Worm (Caenorhabditis elegans) whole organism, L1 larva: Measurements from ENCODE around the gene T04H1.12.

ENCODE experiments used
- Y116A8C.19 ChIP-seq: sonication (generic microtip); optimal IDR thresholded peaks from 2 replicates; lab custom pipeline; 2016; ENCODE audit warnings: missing compliant biosample characterization, missing genetic modification characterization, borderline replicate concordance
- blmp-1 ChIP-seq: fragments of 150-350 bp; optimal IDR thresholded peaks from 2 replicates; lab custom pipeline; 2014; ENCODE audit warnings: missing biosample characterization, missing genetic modification characterization
- ceh-63 ChIP-seq: fragments of 200-800 bp; sonication (Bioruptor generic); optimal IDR thresholded peaks from 2 replicates; lab custom pipeline; 2018; ENCODE audit warnings: mild to moderate bottlenecking, missing genetic modification characterization, missing compliant biosample characterization
- dpl-1 ChIP-seq, 3 experiments: fragments of 150-350 bp in 2 of 3; sonication (generic microtip) in 1 of 3; optimal IDR thresholded peaks; 2 replicates each; lab custom pipeline; 2014 to 2017; ENCODE audit warnings: missing biosample characterization in 3 of 3, missing genetic modification characterization in 3 of 3, missing genetic modification reagents in 3 of 3
- efl-1 ChIP-seq, 4 experiments: fragments of 150-350 bp; optimal IDR thresholded peaks in 3 of 4; peaks in 1 of 4; 1 replicate in 1 of 4; 2 replicates in 3 of 4; lab custom pipeline; 2014; ENCODE audit warnings: missing biosample characterization in 2 of 4, missing genetic modification characterization in 2 of 4, missing genetic modification reagents in 2 of 4
- egl-27 ChIP-seq, 2 experiments: fragments of 150-350 bp in 1 of 2; sonication (generic microtip); optimal IDR thresholded peaks; 3 replicates each; lab custom pipeline; 2017 to 2018; ENCODE audit warnings: missing biosample characterization in 2 of 2, missing genetic modification characterization in 2 of 2, missing genetic modification reagents in 2 of 2
- elt-3 ChIP-seq, 6 experiments: fragments of 150-350 bp in 1 of 6; sonication (generic microtip); optimal IDR thresholded peaks; 2 replicates each; lab custom pipeline; 2017 to 2018; ENCODE audit warnings: missing biosample characterization in 6 of 6, missing genetic modification characterization in 6 of 6, inconsistent platforms in 1 of 6
- fkh-10 ChIP-seq: sonication (generic microtip); optimal IDR thresholded peaks from 2 replicates; lab custom pipeline; 2017; ENCODE audit warnings: missing biosample characterization, missing genetic modification reagents, missing genetic modification characterization
- fkh-4 ChIP-seq: sonication (generic microtip); optimal IDR thresholded peaks from 2 replicates; lab custom pipeline; 2016; ENCODE audit warnings: missing compliant biosample characterization, missing genetic modification characterization, borderline replicate concordance
- fos-1 ChIP-seq: fragments of 150-350 bp; optimal IDR thresholded peaks from 2 replicates; lab custom pipeline; 2014; ENCODE audit warnings: missing biosample characterization, missing genetic modification characterization
- irx-1 ChIP-seq: sonication (generic microtip); optimal IDR thresholded peaks from 2 replicates; lab custom pipeline; 2016; ENCODE audit warnings: missing genetic modification characterization, missing compliant biosample characterization
- jun-1 ChIP-seq: fragments of 150-350 bp; optimal IDR thresholded peaks from 2 replicates; lab custom pipeline; 2014; ENCODE audit warnings: missing biosample characterization, missing genetic modification reagents, missing genetic modification characterization
- lin-14 ChIP-seq: fragments of 200-800 bp; sonication (Bioruptor generic); optimal IDR thresholded peaks from 2 replicates; lab custom pipeline; 2018; ENCODE audit warnings: mild to moderate bottlenecking, missing genetic modification characterization, moderate library complexity, missing compliant biosample characterization
- lin-15B ChIP-seq: fragments of 150-350 bp; sonication (generic microtip); optimal IDR thresholded peaks from 3 replicates; lab custom pipeline; 2014; ENCODE audit warnings: missing biosample characterization, missing genetic modification characterization
- lin-35 ChIP-seq, 2 experiments: fragments of 150-350 bp; optimal IDR thresholded peaks; 2 replicates each; lab custom pipeline; 2014; ENCODE audit warnings: missing biosample characterization in 2 of 2, missing genetic modification characterization in 2 of 2, missing genetic modification reagents in 2 of 2
- lsy-2 ChIP-seq, 2 experiments: fragments of 150-350 bp; optimal IDR thresholded peaks; 2 replicates each; lab custom pipeline; 2014; ENCODE audit warnings: missing biosample characterization in 2 of 2, missing genetic modification characterization in 2 of 2
- mab-9 ChIP-seq: fragments of 200-800 bp; sonication (Bioruptor generic); IDR thresholded peaks from 2 replicates; pipeline ENCODE4 v1.3.6; 2022; ENCODE audit warnings: missing genetic modification reagents, missing genetic modification characterization, missing compliant biosample characterization
- mep-1 ChIP-seq: fragments of 150-350 bp; optimal IDR thresholded peaks from 2 replicates; lab custom pipeline; 2014; ENCODE audit warnings: missing biosample characterization, missing genetic modification characterization
- nhr-11 ChIP-seq: fragments of 150-350 bp; optimal IDR thresholded peaks from 2 replicates; lab custom pipeline; 2014; ENCODE audit warnings: missing biosample characterization, missing genetic modification characterization
- nhr-237 ChIP-seq: fragments of 150-350 bp; optimal IDR thresholded peaks from 2 replicates; lab custom pipeline; 2014; ENCODE audit warnings: missing biosample characterization, missing genetic modification characterization
- nhr-47 ChIP-seq: sonication (generic microtip); optimal IDR thresholded peaks from 2 replicates; lab custom pipeline; 2016; ENCODE audit warnings: mild to moderate bottlenecking, missing genetic modification characterization, moderate library complexity, missing compliant biosample characterization
- nhr-71 ChIP-seq: sonication (generic microtip); optimal IDR thresholded peaks from 2 replicates; lab custom pipeline; 2016; ENCODE audit warnings: mild to moderate bottlenecking, missing genetic modification characterization, moderate library complexity, missing compliant biosample characterization
- nhr-84 ChIP-seq: sonication (generic microtip); optimal IDR thresholded peaks from 2 replicates; lab custom pipeline; 2017; ENCODE audit warnings: missing biosample characterization, missing genetic modification characterization
- nhr-85 ChIP-seq: sonication (generic microtip); peaks from one replicate; lab custom pipeline; 2016; ENCODE audit warnings: missing genetic modification characterization, inconsistent platforms, missing compliant biosample characterization
- rnt-1 ChIP-seq: sonication (generic microtip); optimal IDR thresholded peaks from 2 replicates; lab custom pipeline; 2016; ENCODE audit warnings: mild to moderate bottlenecking, missing genetic modification characterization, moderate library complexity, missing compliant biosample characterization
- skn-1 ChIP-seq: fragments of 150-350 bp; optimal IDR thresholded peaks from 2 replicates; lab custom pipeline; 2014; ENCODE audit warnings: missing biosample characterization, missing genetic modification characterization
- snu-23 ChIP-seq: sonication (generic microtip); optimal IDR thresholded peaks from 2 replicates; lab custom pipeline; 2016; ENCODE audit warnings: missing genetic modification characterization, missing compliant biosample characterization
- sptf-1 ChIP-seq: fragments of 150-350 bp; optimal IDR thresholded peaks from 2 replicates; lab custom pipeline; 2014; ENCODE audit warnings: missing biosample characterization, missing genetic modification characterization
- vab-15 ChIP-seq: sonication (generic microtip); optimal IDR thresholded peaks from 2 replicates; lab custom pipeline; 2017; ENCODE audit warnings: missing genotype, mild to moderate bottlenecking, missing genetic modification characterization, missing compliant biosample characterization
- zip-4 ChIP-seq: fragments of 200-800 bp; sonication (Bioruptor generic); optimal IDR thresholded peaks from 2 replicates; lab custom pipeline; 2018; ENCODE audit warnings: mild to moderate bottlenecking, missing genetic modification characterization, moderate library complexity, missing compliant biosample characterization
- ztf-4 ChIP-seq: fragments of 150-350 bp; optimal IDR thresholded peaks from 2 replicates; lab custom pipeline; 2014; ENCODE audit warnings: missing biosample characterization, missing genetic modification characterization

T04H1.12 gene

DNA sequence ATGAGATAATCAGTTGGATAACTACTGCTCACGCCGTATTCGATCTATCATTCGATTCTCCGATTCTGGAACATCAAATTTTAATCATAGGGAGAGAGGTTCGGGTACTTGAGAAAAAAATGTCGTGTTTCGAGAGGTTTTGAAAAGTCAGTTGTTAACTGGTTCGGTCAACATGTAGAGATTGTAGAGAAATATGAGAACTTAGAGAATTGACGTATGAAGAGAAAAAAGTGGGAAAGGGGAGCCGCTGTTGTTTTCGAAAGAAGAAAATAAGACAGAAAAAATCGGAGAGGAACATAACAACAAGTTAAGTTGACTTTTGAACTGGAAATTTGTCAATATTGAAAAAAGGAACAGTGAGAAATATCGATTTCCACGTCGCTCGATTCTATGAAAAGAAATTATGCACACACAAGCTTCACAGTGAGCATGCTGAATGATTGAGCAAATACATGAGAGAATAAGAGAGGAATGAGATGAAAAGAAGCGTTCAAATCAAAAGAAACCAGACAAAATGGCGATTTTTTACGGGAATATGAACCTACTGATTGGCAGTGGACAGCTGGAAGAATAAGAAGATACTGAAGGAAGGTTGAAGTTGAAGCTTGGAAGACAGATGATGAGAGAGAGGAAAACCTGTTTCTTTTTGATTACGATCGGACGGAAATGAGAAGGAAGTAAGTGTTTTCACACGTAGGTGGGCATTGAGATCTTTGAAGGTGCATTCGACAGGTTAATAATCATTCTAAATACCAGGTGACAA, 10.3 kb upstream of the T04H1.12 start, which contains the start of the genes T04H1.13, slfl-5 and rad-50:
Gene T04H1.13 (minus strand): TSS at position 51 of the 763 bp plus-strand sequence.
Gene slfl-5 (minus strand): TSS at position 65 of the 763 bp plus-strand sequence.
Gene rad-50 (plus strand): TSS at position 667 of the 763 bp plus-strand sequence.
- TF ChIP-seq dpl-1 (GFP tag; optimal IDR thresholded peaks at IDR 0.05; lab: Kevin White, UChicago) (peak in 1 of 3 experiments; percentile 8), efl-1 (optimal IDR thresholded peaks at IDR 0.05; lab: Kevin White, UChicago) (peak in 1 of 2 experiments; percentile 6), efl-1 (GFP tag; optimal IDR thresholded peaks at IDR 0.05 in 1 of 2; lab: Kevin White, UChicago) (peak in 1 of 2 experiments; percentile 30), zip-4 (no peak), irx-1 (tag; lab: Kevin White, UChicago) (no peak), nhr-71 (peak; percentile 36), rnt-1 (tag; lab: Kevin White, UChicago) (peak; percentile 10), sptf-1 (tag; lab: Kevin White, UChicago) (no peak), jun-1 (tag; lab: Kevin White, UChicago) (no peak), vab-15 (tag; lab: Kevin White, UChicago) (no peak), egl-27 (tag; optimal IDR thresholded peaks at IDR 0.05; lab: Kevin White, UChicago) (no peak), lin-14 (GFP tag; lab: Kevin White, UChicago) (peak; percentile 68), elt-3 (tag; optimal IDR thresholded peaks at IDR 0.05; lab: Kevin White, UChicago) (no peak), ztf-4 (tag; lab: Kevin White, UChicago) (no peak), fkh-10 (GFP tag; lab: Kevin White, UChicago) (no peak), lsy-2 (tag; optimal IDR thresholded peaks at IDR 0.05; lab: Kevin White, UChicago) (peak in 1 of 2 experiments; percentile 18), nhr-237 (no peak), blmp-1 (tag; lab: Kevin White, UChicago) (peak; percentile 38)

DNA sequence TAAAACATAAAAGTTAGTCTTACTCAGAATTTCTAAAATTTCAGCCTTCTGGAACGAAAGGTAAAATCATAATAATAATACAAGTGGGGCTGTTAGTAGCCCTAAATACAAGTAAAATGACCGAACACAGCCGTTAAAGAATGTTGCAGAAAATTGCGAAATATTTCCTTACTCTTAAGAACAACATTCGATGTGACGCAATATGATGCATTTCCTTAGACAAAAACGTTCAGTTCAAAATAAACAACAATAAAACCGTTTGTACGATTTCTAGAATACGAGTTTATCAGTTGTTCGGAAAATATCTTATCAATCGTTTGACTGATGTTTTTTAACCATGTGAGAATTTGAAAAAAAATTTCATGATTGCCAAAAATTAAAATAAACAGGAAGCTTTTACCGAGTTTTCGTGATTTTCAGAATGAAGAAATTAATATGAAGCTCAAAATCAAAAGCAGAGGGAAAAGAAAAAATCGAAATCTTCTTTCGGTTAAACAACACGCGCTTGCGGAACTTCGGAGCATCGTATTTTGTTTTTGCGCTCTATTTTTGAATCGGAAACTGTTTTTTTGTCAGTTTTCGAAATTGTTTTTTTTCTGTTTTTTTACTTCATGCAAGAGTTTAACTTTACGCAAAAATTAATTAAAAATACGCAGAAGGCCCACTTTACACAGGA, 9.5 kb upstream of the T04H1.12 start:
- TF ChIP-seq lin-35 (GFP tag; optimal IDR thresholded peaks at IDR 0.05; lab: Kevin White, UChicago) (peak; percentile 55 to 86), efl-1 (optimal IDR thresholded peaks at IDR 0.05; lab: Kevin White, UChicago) (peak; percentile 19 to 75), efl-1 (GFP tag; optimal IDR thresholded peaks at IDR 0.05 in 1 of 2; lab: Kevin White, UChicago) (peak; percentile 82 to 98), sptf-1 (tag; lab: Kevin White, UChicago) (no peak), nhr-85 (tag; lab: Kevin White, UChicago) (peak; percentile 64), blmp-1 (tag; lab: Kevin White, UChicago) (peak; percentile 36), mep-1 (tag; lab: Kevin White, UChicago) (peak; percentile 25), skn-1 (tag; lab: Kevin White, UChicago) (peak; percentile 36), snu-23 (GFP tag; lab: Kevin White, UChicago) (peak; percentile 37), nhr-84 (tag; lab: Kevin White, UChicago) (no peak), dpl-1 (GFP tag; optimal IDR thresholded peaks at IDR 0.05; lab: Kevin White, UChicago) (peak; percentile 45 to 81 (median 74)), ceh-63 (GFP tag; lab: Kevin White, UChicago) (no peak)

DNA sequence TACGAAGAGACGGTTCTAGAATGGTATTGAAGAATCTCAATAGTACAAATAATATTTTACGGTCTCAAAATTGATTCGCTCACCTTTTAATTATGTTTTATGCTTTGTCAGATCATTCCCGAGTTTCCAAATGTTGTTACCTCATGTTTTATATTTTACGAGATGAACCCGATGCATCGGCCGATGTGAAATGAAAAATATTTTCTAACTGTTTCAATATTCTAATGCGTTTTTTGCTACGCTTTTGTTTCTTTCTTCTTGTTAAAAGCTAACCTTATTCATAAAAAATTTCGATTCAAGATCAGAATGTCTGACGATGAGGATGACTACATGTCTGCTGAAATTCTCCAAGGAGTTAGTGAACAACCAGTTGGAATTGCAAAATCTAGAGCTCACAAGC, 4.4 kb upstream of the T04H1.12 start, which contains the start of gene T04H1.5:
Gene T04H1.5 (plus strand): TSS at position 301 of the 400 bp plus-strand sequence.
- TF ChIP-seq nhr-47 (tag; lab: Kevin White, UChicago) (no peak), fos-1 (tag; lab: Kevin White, UChicago) (no peak), mab-9 (GFP tag; lab: Robert Waterston, UW) (no peak), fkh-4 (tag; lab: Kevin White, UChicago) (no peak), ztf-4 (tag; lab: Kevin White, UChicago) (no peak), Y116A8C.19 (tag; lab: Kevin White, UChicago) (no peak), nhr-11 (tag; lab: Kevin White, UChicago) (no peak), lin-15B (tag; lab: Kevin White, UChicago) (no peak), lin-35 (GFP tag; optimal IDR thresholded peaks at IDR 0.05; lab: Kevin White, UChicago) (no peak)
